Worm (Caenorhabditis elegans) whole organism, midembryonic: ENCODE measurements around the gene npp-18.

ENCODE experiments used
- T22C8.4 ChIP-seq: fragments of 200-800 bp; sonication (Bioruptor generic); IDR thresholded peaks from 2 replicates; pipeline ENCODE4 v1.3.6; 2022; ENCODE audit warnings: missing genetic modification characterization, missing compliant biosample characterization
- cog-1 ChIP-seq: sonication (generic microtip); optimal IDR thresholded peaks from 2 replicates; lab custom pipeline; 2016; ENCODE audit warnings: missing genetic modification characterization, missing compliant biosample characterization
- flt-1 ChIP-seq: fragments of 200-800 bp; sonication (Bioruptor generic); IDR thresholded peaks from 2 replicates; pipeline ENCODE4 v1.3.6; 2022; ENCODE audit warnings: missing genetic modification characterization, missing compliant biosample characterization
- klf-2 ChIP-seq: fragments of 200-800 bp; sonication (Bioruptor generic); conservative IDR thresholded peaks from 2 replicates; pipeline ENCODE4 v1.3.6; 2022; ENCODE audit warnings: missing genetic modification reagents, missing genetic modification characterization, missing compliant biosample characterization
- tab-1 ChIP-seq: fragments of 200-800 bp; sonication (Bioruptor generic); IDR thresholded peaks from 2 replicates; pipeline ENCODE4 v1.3.6; 2022; ENCODE audit warnings: missing genetic modification characterization, missing compliant biosample characterization

DNA sequence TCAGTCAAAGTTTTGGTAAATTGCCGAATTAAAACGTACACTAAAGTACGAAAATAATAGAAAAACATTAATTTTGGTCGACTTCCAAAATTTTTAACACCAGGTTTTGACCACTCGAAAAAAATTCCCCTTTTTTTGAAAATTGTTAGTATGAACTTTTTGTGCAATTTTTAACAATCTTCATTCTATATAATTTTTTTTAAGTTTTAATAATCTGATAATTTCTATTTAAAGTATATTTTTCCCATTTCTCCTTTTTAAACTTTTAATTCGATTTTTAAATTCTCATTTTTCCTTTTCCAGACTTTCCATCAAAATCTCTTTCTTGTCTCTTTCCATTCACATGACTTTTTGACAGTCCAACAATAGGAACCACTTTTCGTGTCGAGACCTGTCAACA is 19.7 kb upstream of the npp-18 start, which contains the start of gene unc-64:
- TF ChIP-seq T22C8.4 (GFP tag; lab: Robert Waterston, UW), result no peak
- TF ChIP-seq tab-1 (GFP tag; lab: Robert Waterston, UW), result no peak
- no peak for TF ChIP-seq cog-1
- no peak for TF ChIP-seq flt-1 (GFP tag; lab: Robert Waterston, UW)
- no peak for TF ChIP-seq klf-2 (GFP tag; lab: Robert Waterston, UW)
